Fruit fly (Drosophila melanogaster): ENCODE measurements around the gene LanA.

The LanA gene

dm6 chr3L:6181776-6182175 lies 36.0 kb downstream of the LanA start, which contains the start of gene CG10274 (continued):
- TF ChIP-seq CG6813 (GFP tag; optimal IDR thresholded peaks at IDR 0.05) (no peak), CG14014 (GFP tag; IDR thresholded peaks at IDR 0.05) (peak; percentile 76), CG3726 (GFP tag; IDR thresholded peaks at IDR 0.05) (no peak), CG17568 (GFP tag; optimal IDR thresholded peaks at IDR 0.05) (no peak), CG10267 (tag; optimal IDR thresholded peaks at IDR 0.05) (peak; percentile 98), CG7928 (GFP tag; optimal IDR thresholded peaks at IDR 0.05) (peak; percentile 18), vvl (GFP tag; IDR thresholded peaks at IDR 0.05) (peak; percentile 70), tx (GFP tag; optimal IDR thresholded peaks at IDR 0.05) (peak; percentile 45), dati (GFP tag; IDR thresholded peaks at IDR 0.05) (no peak), bcd (GFP tag; optimal IDR thresholded peaks at IDR 0.05) (peak; percentile 78), ems (GFP tag; optimal IDR thresholded peaks at IDR 0.05) (peak; percentile 64), HLH4C (GFP tag; IDR thresholded peaks at IDR 0.05; ENCODE audit: partially characterized antibody) (no peak), TFAM (GFP tag; optimal IDR thresholded peaks at IDR 0.05) (no peak), ranshi (GFP tag; IDR thresholded peaks at IDR 0.05) (peak; percentile 61; the same call in 1 of the 2 replicates), stwl (tag; optimal IDR thresholded peaks at IDR 0.05) (peak; percentile 90), Jarid2 (GFP tag; optimal IDR thresholded peaks at IDR 0.05) (no peak), CG10431 (GFP tag; optimal IDR thresholded peaks at IDR 0.05) (no peak), ara (GFP tag; IDR thresholded peaks at IDR 0.05) (no peak), CG16815 (GFP tag; optimal IDR thresholded peaks at IDR 0.05) (peak; percentile 72), crol (GFP tag; IDR thresholded peaks at IDR 0.05) (no peak), Bgb (GFP tag; IDR thresholded peaks at IDR 0.05; ENCODE audit: partially characterized antibody) (no peak), Dfd (GFP tag; optimal IDR thresholded peaks at IDR 0.05) (no peak), CG3838 (GFP tag; optimal IDR thresholded peaks at IDR 0.05) (peak; percentile 50), Dek (tag; optimal IDR thresholded peaks at IDR 0.05) (no peak), Hr3 (GFP tag; optimal IDR thresholded peaks at IDR 0.05) (peak; percentile 80), CG34224 (GFP tag; IDR thresholded peaks at IDR 0.05; ENCODE audit: partially characterized antibody) (no peak), NC2α (GFP tag; optimal IDR thresholded peaks at IDR 0.05) (peak; percentile 35), NK7.1 (GFP tag; optimal IDR thresholded peaks at IDR 0.05) (no peak), lov (optimal IDR thresholded peaks at IDR 0.05) (no peak), lov (GFP tag; IDR thresholded peaks at IDR 0.05) (no peak), Hey (tag; optimal IDR thresholded peaks at IDR 0.05) (no peak), Asciz (GFP tag; optimal IDR thresholded peaks at IDR 0.05) (no peak), psq (GFP tag; optimal IDR thresholded peaks at IDR 0.05) (no peak), Atf3 (GFP tag; optimal IDR thresholded peaks at IDR 0.05) (peak; percentile 59), CkIIα-i1 (GFP tag; IDR thresholded peaks at IDR 0.05) (no peak), slou (GFP tag; optimal IDR thresholded peaks at IDR 0.05) (peak; percentile 76), CG30020 (tag; optimal IDR thresholded peaks at IDR 0.05) (peak; percentile 79), Usf (GFP tag; optimal IDR thresholded peaks at IDR 0.05) (peak; percentile 47), Dip2 (GFP tag; IDR thresholded peaks at IDR 0.05) (no peak)

dm6 chr3L:6173826-6174255 lies 44.0 kb downstream of the LanA start, which contains the start of the genes fmt and CG7376:
Gene fmt (minus strand): TSS chr3L:6173880.
Gene CG7376 (plus strand): TSS chr3L:6174248.
- TF ChIP-seq mam (GFP tag; optimal IDR thresholded peaks at IDR 0.05): peak; percentile 3
- no peak for TF ChIP-seq ase (GFP tag; IDR thresholded peaks at IDR 0.05)
- no peak for TF ChIP-seq CG2199 (GFP tag; IDR thresholded peaks at IDR 0.05)
- peak; percentile 75 for TF ChIP-seq sna (GFP tag; IDR thresholded peaks at IDR 0.05; ENCODE audit: partially characterized antibody)
- peak; percentile 49 for TF ChIP-seq CG13775 (GFP tag; optimal IDR thresholded peaks at IDR 0.05)
- no peak for TF ChIP-seq ftz-f1 (GFP tag; optimal IDR thresholded peaks at IDR 0.05)
- TF ChIP-seq fd3F (GFP tag; optimal IDR thresholded peaks at IDR 0.05): peak; percentile 37
- no peak for TF ChIP-seq tx (GFP tag; optimal IDR thresholded peaks at IDR 0.05)
- TF ChIP-seq CG6175 (GFP tag; IDR thresholded peaks at IDR 0.05): no peak
- no peak for TF ChIP-seq CG8290 (GFP tag; optimal IDR thresholded peaks at IDR 0.05)
- TF ChIP-seq CG8290 (tag; optimal IDR thresholded peaks at IDR 0.05): no peak
- TF ChIP-seq ac (GFP tag; optimal IDR thresholded peaks at IDR 0.05): no peak
- TF ChIP-seq CG10147 (GFP tag; optimal IDR thresholded peaks at IDR 0.05): no peak
- peak; percentile 80 for TF ChIP-seq CG12659 (GFP tag; optimal IDR thresholded peaks at IDR 0.05)
- no peak for TF ChIP-seq Gsc (GFP tag; IDR thresholded peaks at IDR 0.05)
- no peak for TF ChIP-seq sima (GFP tag; optimal IDR thresholded peaks at IDR 0.05)
- no peak for TF ChIP-seq CG11398 (GFP tag; optimal IDR thresholded peaks at IDR 0.05)
